Worm (Caenorhabditis elegans) whole organism, L1 larva: ENCODE results near the gene nhr-56.

Experiments
- C04F5.9 ChIP-seq: sonication (generic microtip); optimal IDR thresholded peaks from 2 replicates; lab custom pipeline; 2016; ENCODE audit warnings: missing genetic modification characterization, missing compliant biosample characterization
- C16A3.4 ChIP-seq: fragments of 150-350 bp; optimal IDR thresholded peaks from 2 replicates; lab custom pipeline; 2014; ENCODE audit warnings: missing biosample characterization, missing genetic modification characterization
- F16B12.6 ChIP-seq: fragments of 150-350 bp; optimal IDR thresholded peaks from 2 replicates; lab custom pipeline; 2014; ENCODE audit warnings: missing biosample characterization, missing genetic modification characterization
- Y116A8C.19 ChIP-seq: sonication (generic microtip); optimal IDR thresholded peaks from 2 replicates; lab custom pipeline; 2016; ENCODE audit warnings: missing compliant biosample characterization, missing genetic modification characterization, borderline replicate concordance
- aha-1 ChIP-seq: fragments of 150-350 bp; optimal IDR thresholded peaks from 2 replicates; lab custom pipeline; 2014; ENCODE audit warnings: missing biosample characterization, missing genetic modification characterization
- alr-1 ChIP-seq: fragments of 200-800 bp; sonication (Bioruptor generic); optimal IDR thresholded peaks from 2 replicates; lab custom pipeline; 2018; ENCODE audit warnings: borderline replicate concordance, mild to moderate bottlenecking, missing genetic modification characterization, missing compliant biosample characterization
- aly-2 ChIP-seq: fragments of 150-350 bp; optimal IDR thresholded peaks from 2 replicates; lab custom pipeline; 2014; ENCODE audit warnings: missing biosample characterization, missing genetic modification characterization
- blmp-1 ChIP-seq: fragments of 150-350 bp; optimal IDR thresholded peaks from 2 replicates; lab custom pipeline; 2014; ENCODE audit warnings: missing biosample characterization, missing genetic modification characterization
- ceh-63 ChIP-seq: fragments of 200-800 bp; sonication (Bioruptor generic); optimal IDR thresholded peaks from 2 replicates; lab custom pipeline; 2018; ENCODE audit warnings: mild to moderate bottlenecking, missing genetic modification characterization, missing compliant biosample characterization
- ces-1 ChIP-seq: fragments of 150-350 bp; optimal IDR thresholded peaks from 2 replicates; lab custom pipeline; 2014; ENCODE audit warnings: missing biosample characterization, missing genetic modification reagents, missing genetic modification characterization
- dsc-1 ChIP-seq: sonication (generic microtip); optimal IDR thresholded peaks from 2 replicates; lab custom pipeline; 2016; ENCODE audit warnings: mild to moderate bottlenecking, missing genetic modification characterization, missing compliant biosample characterization
- efl-1 ChIP-seq, 4 experiments: fragments of 150-350 bp; optimal IDR thresholded peaks in 3 of 4; peaks in 1 of 4; 1 replicate in 1 of 4; 2 replicates in 3 of 4; lab custom pipeline; 2014; ENCODE audit warnings: missing biosample characterization in 2 of 4, missing genetic modification characterization in 2 of 4, missing genetic modification reagents in 2 of 4
- egl-13 ChIP-seq: sonication (generic microtip); optimal IDR thresholded peaks from 2 replicates; lab custom pipeline; 2016; ENCODE audit warnings: missing genotype, missing genetic modification reagents, missing genetic modification characterization, missing compliant biosample characterization
- egl-27 ChIP-seq, 2 experiments: fragments of 150-350 bp in 1 of 2; sonication (generic microtip); optimal IDR thresholded peaks; 3 replicates each; lab custom pipeline; 2017 to 2018; ENCODE audit warnings: missing biosample characterization in 2 of 2, missing genetic modification characterization in 2 of 2, missing genetic modification reagents in 2 of 2
- ets-5 ChIP-seq: fragments of 200-800 bp; sonication (Bioruptor generic); IDR thresholded peaks from 2 replicates; pipeline ENCODE4 v1.3.6; 2022; ENCODE audit warnings: missing genetic modification characterization, missing compliant biosample characterization
- fkh-4 ChIP-seq: sonication (generic microtip); optimal IDR thresholded peaks from 2 replicates; lab custom pipeline; 2016; ENCODE audit warnings: missing compliant biosample characterization, missing genetic modification characterization, borderline replicate concordance
- fos-1 ChIP-seq: fragments of 150-350 bp; optimal IDR thresholded peaks from 2 replicates; lab custom pipeline; 2014; ENCODE audit warnings: missing biosample characterization, missing genetic modification characterization
- hlh-4 ChIP-seq: sonication (generic microtip); optimal IDR thresholded peaks from 2 replicates; lab custom pipeline; 2016; ENCODE audit warnings: mild to moderate bottlenecking, missing genetic modification characterization, missing compliant biosample characterization
- hpl-2 ChIP-seq: fragments of 150-350 bp; optimal IDR thresholded peaks from 2 replicates; lab custom pipeline; 2014; ENCODE audit warnings: missing biosample characterization, missing genetic modification reagents, missing genetic modification characterization
- lin-39 ChIP-seq: fragments of 150-350 bp; optimal IDR thresholded peaks from 2 replicates; lab custom pipeline; 2014; ENCODE audit warnings: missing biosample characterization, missing genetic modification reagents, missing genetic modification characterization
- mab-9 ChIP-seq: fragments of 200-800 bp; sonication (Bioruptor generic); IDR thresholded peaks from 2 replicates; pipeline ENCODE4 v1.3.6; 2022; ENCODE audit warnings: missing genetic modification reagents, missing genetic modification characterization, missing compliant biosample characterization
- mdl-1 ChIP-seq, 2 experiments: fragments of 150-350 bp; optimal IDR thresholded peaks; 2 replicates each; lab custom pipeline; 2014 to 2017; ENCODE audit warnings: missing biosample characterization in 2 of 2, missing genetic modification characterization in 2 of 2, inconsistent platforms in 1 of 2
- nhr-19 ChIP-seq: fragments of 200-800 bp; sonication (Bioruptor generic); conservative IDR thresholded peaks from 2 replicates; pipeline ENCODE4 v1.3.6; 2022; ENCODE audit warnings: missing genetic modification characterization, missing compliant biosample characterization
- nhr-20 ChIP-seq: sonication (generic microtip); optimal IDR thresholded peaks from 2 replicates; lab custom pipeline; 2016; ENCODE audit warnings: mild to moderate bottlenecking, missing genetic modification characterization, missing compliant biosample characterization
- nhr-237 ChIP-seq: fragments of 150-350 bp; optimal IDR thresholded peaks from 2 replicates; lab custom pipeline; 2014; ENCODE audit warnings: missing biosample characterization, missing genetic modification characterization
- nhr-71 ChIP-seq: sonication (generic microtip); optimal IDR thresholded peaks from 2 replicates; lab custom pipeline; 2016; ENCODE audit warnings: mild to moderate bottlenecking, missing genetic modification characterization, moderate library complexity, missing compliant biosample characterization
- nhr-90 ChIP-seq: sonication (generic microtip); optimal IDR thresholded peaks from 2 replicates; lab custom pipeline; 2016; ENCODE audit warnings: mild to moderate bottlenecking, missing genetic modification characterization, missing compliant biosample characterization; ENCODE audit not compliant: poor library complexity
- pag-3 ChIP-seq: sonication (generic microtip); optimal IDR thresholded peaks from 2 replicates; lab custom pipeline; 2017; ENCODE audit warnings: missing genetic modification characterization, mild to moderate bottlenecking, missing compliant biosample characterization, antibody characterized with exemption, borderline replicate concordance; ENCODE audit not compliant: insufficient read depth
- skn-1 ChIP-seq: fragments of 150-350 bp; optimal IDR thresholded peaks from 2 replicates; lab custom pipeline; 2014; ENCODE audit warnings: missing biosample characterization, missing genetic modification characterization
- snpc-4 ChIP-seq: fragments of 150-350 bp; optimal IDR thresholded peaks from 2 replicates; lab custom pipeline; 2014; ENCODE audit warnings: missing biosample characterization, missing genetic modification characterization
- snu-23 ChIP-seq: sonication (generic microtip); optimal IDR thresholded peaks from 2 replicates; lab custom pipeline; 2016; ENCODE audit warnings: missing genetic modification characterization, missing compliant biosample characterization
- sup-37 ChIP-seq: fragments of 200-800 bp; sonication (Bioruptor generic); optimal IDR thresholded peaks from 2 replicates; lab custom pipeline; 2018; ENCODE audit warnings: mild to moderate bottlenecking, missing genetic modification characterization, missing compliant biosample characterization
- tbx-2 ChIP-seq: sonication (generic microtip); optimal IDR thresholded peaks from 2 replicates; lab custom pipeline; 2016; ENCODE audit warnings: missing genetic modification characterization, missing compliant biosample characterization
- unc-30 ChIP-seq: sonication (generic microtip); optimal IDR thresholded peaks from 2 replicates; lab custom pipeline; 2017; ENCODE audit warnings: missing biosample characterization, missing genetic modification characterization
- unc-62 ChIP-seq: fragments of 150-350 bp; optimal IDR thresholded peaks from 2 replicates; lab custom pipeline; 2014; ENCODE audit warnings: missing biosample characterization, missing genetic modification reagents, missing genetic modification characterization
- vab-15 ChIP-seq: sonication (generic microtip); optimal IDR thresholded peaks from 2 replicates; lab custom pipeline; 2017; ENCODE audit warnings: missing genotype, mild to moderate bottlenecking, missing genetic modification characterization, missing compliant biosample characterization
- zag-1 ChIP-seq: fragments of 150-350 bp; optimal IDR thresholded peaks from 2 replicates; lab custom pipeline; 2014; ENCODE audit warnings: missing biosample characterization, missing genetic modification characterization
- zip-4 ChIP-seq: fragments of 200-800 bp; sonication (Bioruptor generic); optimal IDR thresholded peaks from 2 replicates; lab custom pipeline; 2018; ENCODE audit warnings: mild to moderate bottlenecking, missing genetic modification characterization, moderate library complexity, missing compliant biosample characterization

The nhr-56 gene

DNA sequence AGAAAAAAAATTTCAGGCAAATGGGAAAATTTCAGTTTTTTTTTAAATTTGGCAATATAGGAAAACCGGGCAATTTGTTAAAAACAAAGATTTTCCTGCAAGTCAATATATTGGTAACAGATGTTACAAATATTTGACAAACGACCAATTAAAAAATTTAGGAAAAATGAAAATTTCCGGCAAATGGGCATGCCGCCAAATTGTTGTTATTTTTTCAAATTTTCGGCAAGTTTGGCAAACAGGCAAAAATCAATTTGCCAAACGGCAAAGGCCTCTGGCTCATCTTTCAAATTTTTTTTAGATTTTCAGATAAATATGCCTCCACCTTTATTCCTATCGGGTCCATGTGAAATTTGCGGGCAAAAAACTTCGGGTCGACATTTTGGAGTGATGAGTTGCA lies 3.0 kb downstream of the nhr-56 start, which contains the start of gene nhr-128:
nhr-128 (plus strand) TSS at position 301 of the 400 bp plus-strand sequence.
- TF ChIP-seq nhr-237 (tag; lab: Kevin White, UChicago) (no peak), dsc-1 (no peak), aly-2 (no peak), alr-1 (tag; lab: Kevin White, UChicago) (no peak), C04F5.9 (no peak), tbx-2 (tag; lab: Kevin White, UChicago) (no peak), F16B12.6 (tag; lab: Kevin White, UChicago) (no peak), ets-5 (no peak), blmp-1 (tag; lab: Kevin White, UChicago) (no peak), aha-1 (tag; lab: Kevin White, UChicago) (no peak), mdl-1 (tag; optimal IDR thresholded peaks at IDR 0.05; lab: Kevin White, UChicago) (no peak), fkh-4 (no peak)

ce11 chrV:2225130-2225529 lies 6.3 kb downstream of the nhr-56 start, which contains the start of gene nhr-103:
Gene nhr-103 (plus strand): TSS chrV:2225430.
- TF ChIP-seq hlh-4 (tag; lab: Kevin White, UChicago) (no peak), ceh-63 (GFP tag; lab: Kevin White, UChicago) (no peak), hpl-2 (no peak), zip-4 (GFP tag; lab: Kevin White, UChicago) (no peak), ces-1 (GFP tag; lab: Kevin White, UChicago) (no peak), Y116A8C.19 (tag; lab: Kevin White, UChicago) (no peak), aly-2 (no peak), skn-1 (tag; lab: Kevin White, UChicago) (no peak), nhr-20 (no peak), nhr-90 (tag; lab: Kevin White, UChicago) (no peak), mab-9 (GFP tag; lab: Robert Waterston, UW) (no peak), unc-62 (GFP tag; lab: Kevin White, UChicago) (no peak), nhr-19 (no peak), egl-13 (tag; lab: Kevin White, UChicago) (no peak), vab-15 (tag; lab: Kevin White, UChicago) (no peak), unc-30 (no peak), pag-3 (no peak)

DNA sequence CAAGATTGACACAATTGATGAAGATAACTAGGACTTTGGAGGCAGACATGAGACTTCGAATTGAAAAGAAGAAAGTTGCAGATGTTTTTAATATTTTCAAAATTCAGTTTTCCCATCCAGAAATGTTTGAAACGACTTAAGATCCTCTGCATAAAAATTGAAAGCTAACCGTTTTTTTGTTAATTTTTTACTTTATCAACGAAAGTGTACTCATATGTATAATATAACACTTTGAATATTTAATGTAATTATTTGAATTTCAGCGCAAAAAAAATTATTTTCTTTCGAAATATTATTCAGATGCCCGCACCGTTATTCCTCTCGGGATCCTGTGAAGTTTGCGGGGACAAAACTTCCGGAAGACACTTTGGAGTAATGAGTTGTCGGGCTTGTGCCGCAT lies 8.1 kb downstream of the nhr-56 start, which contains the start of gene nhr-18:
nhr-18 (plus strand) TSS at position 301 of the 400 bp plus-strand sequence.
- TF ChIP-seq C16A3.4 (no peak), efl-1 (optimal IDR thresholded peaks at IDR 0.05; lab: Kevin White, UChicago) (no peak), efl-1 (GFP tag; optimal IDR thresholded peaks at IDR 0.05 in 1 of 2; lab: Kevin White, UChicago) (peak in 1 of 2 experiments; percentile 15)

- no peak for TF ChIP-seq egl-27 (tag; optimal IDR thresholded peaks at IDR 0.05; lab: Kevin White, UChicago)
- no peak for TF ChIP-seq zag-1
- no peak for TF ChIP-seq lin-39
- no peak for TF ChIP-seq fos-1 (tag; lab: Kevin White, UChicago)
- TF ChIP-seq skn-1 (tag; lab: Kevin White, UChicago): no peak
- no peak for TF ChIP-seq snpc-4 (tag; lab: Kevin White, UChicago)
- TF ChIP-seq snu-23 (GFP tag; lab: Kevin White, UChicago): no peak
- no peak for TF ChIP-seq ets-5
- TF ChIP-seq nhr-71: no peak
- TF ChIP-seq sup-37 (GFP tag; lab: Kevin White, UChicago): no peak
Measured at ce11 chrV:2228781-2229180, 10.0 kb downstream of the nhr-56 start, which contains the start of gene nhr-126. Gene nhr-126 (plus strand): TSS chrV:2229081.
